Fruit fly (Drosophila melanogaster) whole organism, embryonic: ENCODE data around the gene mbt.
A peak's percentile ranks its signal among the peaks of the same experiment; 100 is the strongest.

Source experiments
- ATbp ChIP-seq: fragments of 200-800 bp; sonication (Bioruptor generic); optimal IDR thresholded peaks from 2 replicates; lab custom pipeline; 2017; ENCODE audit warnings: missing biosample characterization, mild to moderate bottlenecking, missing genetic modification characterization, missing genetic modification reagents
- Atf6 ChIP-seq: fragments of 200-800 bp; sonication (Bioruptor generic); IDR thresholded peaks from 2 replicates; pipeline ENCODE4 v1.3.6; 2022; ENCODE audit warnings: missing biosample characterization, missing genetic modification characterization
- CG1233 ChIP-seq: fragments of 200-800 bp; sonication (Bioruptor generic); optimal IDR thresholded peaks from 4 replicates; lab custom pipeline; 2018; ENCODE audit warnings: missing biosample characterization, mild to moderate bottlenecking, missing genetic modification characterization
- CG13894 ChIP-seq: fragments of 200-800 bp; sonication (Bioruptor generic); optimal IDR thresholded peaks from 3 replicates; lab custom pipeline; 2018; ENCODE audit warnings: missing biosample characterization, mild to moderate bottlenecking, missing genetic modification characterization, moderate library complexity
- CG15479 ChIP-seq: fragments of 200-800 bp; sonication (Bioruptor generic); optimal IDR thresholded peaks from 3 replicates; lab custom pipeline; 2019; ENCODE audit warnings: missing biosample characterization, mild to moderate bottlenecking, missing genetic modification characterization, moderate library complexity
- CG18599 ChIP-seq: fragments of 200-800 bp; sonication (Bioruptor generic); optimal IDR thresholded peaks from 3 replicates; lab custom pipeline; 2017; ENCODE audit warnings: missing biosample characterization, missing genetic modification characterization, mild to moderate bottlenecking, moderate library complexity, missing genetic modification reagents
- CG34376 ChIP-seq: fragments of 200-800 bp; sonication (Bioruptor generic); optimal IDR thresholded peaks from 2 replicates; lab custom pipeline; 2018; ENCODE audit warnings: missing biosample characterization, mild to moderate bottlenecking, missing genetic modification characterization
- CG3847 ChIP-seq: fragments of 200-800 bp; sonication (Bioruptor generic); IDR thresholded peaks from 2 replicates; pipeline ENCODE4 v1.3.6; 2022; ENCODE audit warnings: missing biosample characterization, missing genetic modification characterization
- CG4360 ChIP-seq: fragments of 200-800 bp; sonication (Bioruptor generic); IDR thresholded peaks from 2 replicates; pipeline ENCODE4 v1.3.6; 2022; ENCODE audit warnings: missing biosample characterization, missing genetic modification characterization
- CG4424 ChIP-seq: fragments of 200-800 bp; sonication (Bioruptor generic); optimal IDR thresholded peaks from 3 replicates; lab custom pipeline; 2016; ENCODE audit warnings: missing biosample characterization, missing genetic modification characterization
- CG4707 ChIP-seq: fragments of 200-800 bp; sonication (Bioruptor generic); optimal IDR thresholded peaks from 2 replicates; lab custom pipeline; 2018; ENCODE audit warnings: missing biosample characterization, mild to moderate bottlenecking, missing genetic modification characterization, moderate library complexity
- CG5953 ChIP-seq: fragments of 200-800 bp; sonication (Bioruptor generic); IDR thresholded peaks from 2 replicates; pipeline ENCODE4 v1.3.6; 2022; ENCODE audit warnings: missing biosample characterization, missing genetic modification characterization
- CG6272 ChIP-seq: fragments of 200-800 bp; sonication (Bioruptor generic); IDR thresholded peaks from 2 replicates; pipeline ENCODE4 v1.3.6; 2022; ENCODE audit warnings: missing biosample characterization, missing genetic modification characterization
- CG6689 ChIP-seq: fragments of 200-800 bp; sonication (Bioruptor generic); IDR thresholded peaks from 2 replicates; pipeline ENCODE4 v1.3.6; 2022; ENCODE audit warnings: missing biosample characterization, missing genetic modification characterization
- CG7357 ChIP-seq: fragments of 200-800 bp; sonication (Bioruptor generic); IDR thresholded peaks from 3 replicates; pipeline ENCODE4 v1.3.6; 2022; ENCODE audit warnings: missing biosample characterization, missing genetic modification characterization
- CG9609 ChIP-seq: fragments of 200-800 bp; sonication (Bioruptor generic); optimal IDR thresholded peaks from 3 replicates; lab custom pipeline; 2016; ENCODE audit warnings: missing biosample characterization, missing genetic modification characterization
- CG9797 ChIP-seq: fragments of 200-800 bp; sonication (Bioruptor generic); optimal IDR thresholded peaks from 3 replicates; lab custom pipeline; 2018; ENCODE audit warnings: missing biosample characterization, mild to moderate bottlenecking, missing genetic modification characterization
- Dfd ChIP-seq, 2 experiments: fragments of >200 bp; optimal IDR thresholded peaks; 2 replicates each; lab custom pipeline; 2017; ENCODE audit warnings: missing biosample characterization in 2 of 2, missing genetic modification characterization in 2 of 2
- Drgx ChIP-seq: fragments of 200-800 bp; sonication (Bioruptor generic); IDR thresholded peaks from 2 replicates; pipeline ENCODE4 v1.3.6; 2022; ENCODE audit warnings: missing biosample characterization, missing genetic modification characterization
- E2f2 ChIP-seq: fragments of 200-800 bp; sonication (Bioruptor generic); IDR thresholded peaks from 2 replicates; pipeline ENCODE4 v1.3.6; 2022; ENCODE audit warnings: missing biosample characterization, missing genetic modification characterization
- Ets65A ChIP-seq: fragments of 200-800 bp; sonication (Bioruptor generic); peaks from one replicate; lab custom pipeline; 2016; ENCODE audit warnings: missing biosample characterization, missing genetic modification characterization
- Gug ChIP-seq: fragments of 200-800 bp; sonication (Bioruptor generic); IDR thresholded peaks from 4 replicates; pipeline ENCODE4 v1.3.6; 2022; ENCODE audit warnings: missing biosample characterization, missing genetic modification characterization
- H15 ChIP-seq: fragments of 200-800 bp; sonication (Bioruptor generic); IDR thresholded peaks from 3 replicates; pipeline ENCODE4 v1.3.6; 2022; ENCODE audit warnings: missing biosample characterization, missing genetic modification characterization
- Neu2 ChIP-seq: fragments of 200-800 bp; sonication (Bioruptor generic); optimal IDR thresholded peaks from 3 replicates; lab custom pipeline; 2016; ENCODE audit warnings: missing biosample characterization, missing genetic modification characterization, borderline replicate concordance
- Ravus ChIP-seq: fragments of 200-800 bp; sonication (Bioruptor generic); IDR thresholded peaks from 2 replicates; pipeline ENCODE4 v1.3.6; 2022; ENCODE audit warnings: missing biosample characterization, missing genetic modification characterization
- Trl ChIP-seq, 3 experiments: fragments of >200 bp in 2 of 3; fragments of 200-800 bp in 1 of 3; sonication (Bioruptor generic) in 1 of 3; optimal IDR thresholded peaks; 2 replicates in 1 of 3; 3 replicates in 2 of 3; lab custom pipeline; 2016 to 2017; ENCODE audit warnings: missing biosample characterization in 1 of 3, missing genetic modification characterization in 1 of 3
- ab ChIP-seq: fragments of 200-800 bp; sonication (Bioruptor generic); optimal IDR thresholded peaks from 2 replicates; lab custom pipeline; 2016; ENCODE audit warnings: missing biosample characterization, missing genetic modification characterization
- amos ChIP-seq: fragments of 200-800 bp; sonication (Bioruptor generic); IDR thresholded peaks from 2 replicates; pipeline ENCODE4 v1.3.6; 2022; ENCODE audit warnings: missing biosample characterization, missing genetic modification characterization; ENCODE audit not compliant: partially characterized antibody
- ara ChIP-seq: fragments of 200-800 bp; sonication (Bioruptor generic); IDR thresholded peaks from 2 replicates; pipeline ENCODE4 v1.3.6; 2022; ENCODE audit warnings: missing biosample characterization, missing genetic modification characterization
- br ChIP-seq: fragments of >200 bp; optimal IDR thresholded peaks from 2 replicates; lab custom pipeline; 2017
- chif ChIP-seq, 2 experiments: fragments of 200-800 bp; sonication (Bioruptor generic); optimal IDR thresholded peaks; 3 replicates each; lab custom pipeline; 2016; ENCODE audit warnings: missing biosample characterization in 2 of 2, missing genetic modification characterization in 2 of 2
- chm ChIP-seq: fragments of 200-800 bp; sonication (Bioruptor generic); IDR thresholded peaks from 2 replicates; pipeline ENCODE4 v1.3.6; 2022; ENCODE audit warnings: missing biosample characterization, missing genetic modification characterization
- dan ChIP-seq: fragments of 200-800 bp; sonication (Bioruptor generic); IDR thresholded peaks from 2 replicates; pipeline ENCODE4 v1.3.6; 2022; ENCODE audit warnings: missing biosample characterization, missing genetic modification characterization
- danr ChIP-seq: fragments of 200-800 bp; sonication (Bioruptor generic); IDR thresholded peaks from 2 replicates; pipeline ENCODE4 v1.3.6; 2022; ENCODE audit warnings: missing biosample characterization, missing genetic modification characterization
- dimm ChIP-seq: fragments of 200-800 bp; sonication (Bioruptor generic); IDR thresholded peaks from 2 replicates; pipeline ENCODE4 v1.3.6; 2022; ENCODE audit warnings: missing biosample characterization, missing genetic modification characterization
- disco-r ChIP-seq: fragments of 200-800 bp; sonication (Bioruptor generic); optimal IDR thresholded peaks from 2 replicates; lab custom pipeline; 2016; ENCODE audit warnings: missing biosample characterization, missing genetic modification characterization
- dmrt99B ChIP-seq: fragments of 200-800 bp; sonication (Bioruptor generic); optimal IDR thresholded peaks from 2 replicates; lab custom pipeline; 2018; ENCODE audit warnings: missing biosample characterization, mild to moderate bottlenecking, missing genetic modification characterization, moderate library complexity
- ems ChIP-seq: fragments of 200-800 bp; sonication (Bioruptor generic); optimal IDR thresholded peaks from 3 replicates; lab custom pipeline; 2016; ENCODE audit warnings: missing biosample characterization, missing genetic modification characterization
- fu2 ChIP-seq: fragments of 200-800 bp; sonication (Bioruptor generic); optimal IDR thresholded peaks from 2 replicates; lab custom pipeline; 2016; ENCODE audit warnings: missing biosample characterization, missing genetic modification characterization
- gce ChIP-seq: fragments of 200-800 bp; sonication (Bioruptor generic); IDR thresholded peaks from 3 replicates; pipeline ENCODE4 v1.3.6; 2022; ENCODE audit warnings: missing biosample characterization, missing genetic modification characterization
- gcm2 ChIP-seq: fragments of 200-800 bp; sonication (Bioruptor generic); optimal IDR thresholded peaks from 2 replicates; lab custom pipeline; 2016; ENCODE audit warnings: missing biosample characterization, missing genetic modification characterization
- inv ChIP-seq: fragments of 200-800 bp; sonication (Bioruptor generic); IDR thresholded peaks from 2 replicates; pipeline ENCODE4 v1.3.6; 2022; ENCODE audit warnings: missing biosample characterization, missing genetic modification characterization; ENCODE audit not compliant: partially characterized antibody
- kni ChIP-seq: fragments of 200-800 bp; sonication (Bioruptor generic); optimal IDR thresholded peaks from 3 replicates; lab custom pipeline; 2017; ENCODE audit warnings: mild to moderate bottlenecking, missing biosample characterization, missing genetic modification reagents, missing genetic modification characterization
- nau ChIP-seq: fragments of 200-800 bp; sonication (Bioruptor generic); optimal IDR thresholded peaks from 3 replicates; lab custom pipeline; 2017; ENCODE audit warnings: missing biosample characterization, mild to moderate bottlenecking, missing genetic modification characterization, missing genetic modification reagents
- nerfin-1 ChIP-seq: fragments of 200-800 bp; sonication (Bioruptor generic); optimal IDR thresholded peaks from 3 replicates; lab custom pipeline; 2019; ENCODE audit warnings: missing biosample characterization, mild to moderate bottlenecking, missing genetic modification characterization, moderate library complexity
- pum ChIP-seq: fragments of 200-800 bp; sonication (Bioruptor generic); optimal IDR thresholded peaks from 2 replicates; lab custom pipeline; 2016; ENCODE audit warnings: missing biosample characterization, missing genetic modification characterization
- slou ChIP-seq: fragments of 200-800 bp; sonication (Bioruptor generic); optimal IDR thresholded peaks from 3 replicates; lab custom pipeline; 2016; ENCODE audit warnings: missing biosample characterization, missing genetic modification characterization
- tx ChIP-seq: fragments of 200-800 bp; sonication (Bioruptor generic); optimal IDR thresholded peaks from 2 replicates; lab custom pipeline; 2016; ENCODE audit warnings: missing biosample characterization, missing genetic modification characterization
- vvl ChIP-seq: fragments of 200-800 bp; sonication (Bioruptor generic); IDR thresholded peaks from 2 replicates; pipeline ENCODE4 v1.3.6; 2022; ENCODE audit warnings: missing biosample characterization, missing genetic modification characterization
- wor ChIP-seq: fragments of 200-800 bp; sonication (Bioruptor generic); IDR thresholded peaks from 2 replicates; pipeline ENCODE4 v1.3.6; 2022; ENCODE audit warnings: missing biosample characterization, missing genetic modification characterization

The mbt gene

dm6 chrX:16640260-16641100 lies 30.0 kb downstream of the mbt start, which contains the start of the genes SNRPG and mthl1 (continued):
- TF ChIP-seq CG9609 (GFP tag; lab: Kevin White, UChicago) (peak; percentile 80), CG18599 (peak; percentile 70), Trl (optimal IDR thresholded peaks at IDR 0.05; lab: Kevin White, UChicago) (no peak), Trl (GFP tag; optimal IDR thresholded peaks at IDR 0.05; lab: Kevin White, UChicago) (peak; percentile 71), H15 (GFP tag; lab: Robert Waterston, UW) (peak; percentile 91), fu2 (GFP tag; lab: Kevin White, UChicago) (peak; percentile 75), ab (GFP tag; lab: Kevin White, UChicago) (peak; percentile 55), chif (GFP tag; optimal IDR thresholded peaks at IDR 0.05; lab: Kevin White, UChicago) (peak; percentile 58 to 73), nerfin-1 (tag; lab: Kevin White, UChicago) (peak; percentile 37), slou (GFP tag; lab: Kevin White, UChicago) (peak; percentile 74), CG9797 (peak; percentile 82), ara (GFP tag; lab: Robert Waterston, UW) (peak; percentile 90), amos (peak; percentile 68), ATbp (no peak), CG1233 (GFP tag; lab: Kevin White, UChicago) (peak; percentile 71), CG34376 (GFP tag; lab: Kevin White, UChicago) (peak; percentile 31), tx (peak; percentile 77), CG4707 (GFP tag; lab: Kevin White, UChicago) (no peak), inv (GFP tag; lab: Robert Waterston, UW) (peak; percentile 74), Dfd (GFP tag; optimal IDR thresholded peaks at IDR 0.05; lab: Kevin White, UChicago) (peak in 1 of 2 experiments; percentile 65), CG6689 (GFP tag; lab: Robert Waterston, UW) (peak; percentile 90), dan (GFP tag; lab: Robert Waterston, UW) (peak; percentile 61; the same call in 1 of the 2 replicates), Ets65A (GFP tag; lab: Kevin White, UChicago) (peak; percentile 99), Ravus (GFP tag; lab: Robert Waterston, UW) (peak; percentile 78), chm (peak; percentile 69), wor (GFP tag; lab: Robert Waterston, UW) (peak; percentile 86), Drgx (GFP tag; lab: Robert Waterston, UW) (peak; percentile 88), disco-r (GFP tag; lab: Kevin White, UChicago) (peak; percentile 13), CG4424 (GFP tag; lab: Kevin White, UChicago) (peak; percentile 76), E2f2 (GFP tag; lab: Robert Waterston, UW) (peak; percentile 69), kni (GFP tag; lab: Kevin White, UChicago) (no peak), ems (GFP tag; lab: Kevin White, UChicago) (peak; percentile 64), Gug (peak; percentile 98), gce (peak; percentile 77; the same call in 2 of the 3 replicates), CG3847 (GFP tag; lab: Robert Waterston, UW) (peak; percentile 92), br (lab: Kevin White, UChicago) (no peak), nau (no peak), Atf6 (peak; percentile 84), CG7357 (GFP tag; lab: Robert Waterston, UW) (peak; percentile 100), gcm2 (GFP tag; lab: Kevin White, UChicago) (peak; percentile 41), CG6272 (GFP tag; lab: Robert Waterston, UW) (peak; percentile 90), dimm (GFP tag; lab: Robert Waterston, UW) (peak; percentile 55; the same call in 1 of the 2 replicates), CG15479 (GFP tag; lab: Kevin White, UChicago) (no peak), CG13894 (peak; percentile 63), vvl (GFP tag; lab: Robert Waterston, UW) (peak; percentile 94), CG5953 (GFP tag; lab: Robert Waterston, UW) (peak; percentile 81), danr (peak; percentile 76), pum (GFP tag; lab: Kevin White, UChicago) (peak; percentile 85), CG4360 (peak; percentile 66), dmrt99B (tag; lab: Kevin White, UChicago) (peak; percentile 74), Neu2 (GFP tag; lab: Kevin White, UChicago) (no peak)
